Fruit fly (Drosophila melanogaster) whole organism, embryonic: ENCODE data around the gene cbt.
A peak's percentile ranks its signal among the peaks of the same experiment; 100 is the strongest.

Experiments used
- B-H1 ChIP-seq: fragments of 200-800 bp; sonication (Bioruptor generic); IDR thresholded peaks from 3 replicates; pipeline ENCODE4 v1.3.6; 2022; ENCODE audit warnings: missing biosample characterization, missing genetic modification characterization
- CG10209 ChIP-seq: fragments of 200-800 bp; sonication (Bioruptor generic); optimal IDR thresholded peaks from 3 replicates; lab custom pipeline; 2017; ENCODE audit warnings: missing biosample characterization, mild to moderate bottlenecking, missing genetic modification characterization, missing genetic modification reagents
- CG12769 ChIP-seq: fragments of 200-800 bp; sonication (Bioruptor generic); optimal IDR thresholded peaks from 2 replicates; lab custom pipeline; 2019; ENCODE audit warnings: missing biosample characterization, mild to moderate bottlenecking, missing genetic modification characterization, moderate library complexity
- CG13296 ChIP-seq: fragments of 200-800 bp; sonication (Bioruptor generic); optimal IDR thresholded peaks from 3 replicates; lab custom pipeline; 2018; ENCODE audit warnings: missing biosample characterization, mild to moderate bottlenecking, missing genetic modification characterization
- CG13894 ChIP-seq: fragments of 200-800 bp; sonication (Bioruptor generic); optimal IDR thresholded peaks from 3 replicates; lab custom pipeline; 2018; ENCODE audit warnings: missing biosample characterization, mild to moderate bottlenecking, missing genetic modification characterization, moderate library complexity
- CG1602 ChIP-seq: fragments of 200-800 bp; sonication (Bioruptor generic); optimal IDR thresholded peaks from 3 replicates; lab custom pipeline; 2016; ENCODE audit warnings: missing biosample characterization, missing genetic modification characterization
- CG17912 ChIP-seq: fragments of 200-800 bp; sonication (Bioruptor generic); optimal IDR thresholded peaks from 2 replicates; lab custom pipeline; 2018; ENCODE audit warnings: missing biosample characterization, mild to moderate bottlenecking, missing genetic modification characterization
- CG2199 ChIP-seq: fragments of 200-800 bp; sonication (Bioruptor generic); IDR thresholded peaks from 3 replicates; pipeline ENCODE4 v1.3.6; 2022; ENCODE audit warnings: missing biosample characterization, missing genetic modification characterization
- CG30020 ChIP-seq: fragments of 200-800 bp; optimal IDR thresholded peaks from 2 replicates; lab custom pipeline; 2019; ENCODE audit warnings: missing biosample characterization, mild to moderate bottlenecking, missing genetic modification characterization, moderate library complexity
- CG30403 ChIP-seq: fragments of 200-800 bp; sonication (Bioruptor generic); optimal IDR thresholded peaks from 3 replicates; lab custom pipeline; 2016; ENCODE audit warnings: missing biosample characterization, missing genetic modification characterization
- CG3281 ChIP-seq: fragments of 200-800 bp; sonication (Bioruptor generic); optimal IDR thresholded peaks from 3 replicates; lab custom pipeline; 2017; ENCODE audit warnings: missing biosample characterization, mild to moderate bottlenecking, missing genetic modification characterization
- CG33213 ChIP-seq: fragments of 200-800 bp; sonication (Bioruptor generic); optimal IDR thresholded peaks from 3 replicates; lab custom pipeline; 2016; ENCODE audit warnings: missing biosample characterization, missing genetic modification characterization
- CG34376 ChIP-seq: fragments of 200-800 bp; sonication (Bioruptor generic); optimal IDR thresholded peaks from 2 replicates; lab custom pipeline; 2018; ENCODE audit warnings: missing biosample characterization, mild to moderate bottlenecking, missing genetic modification characterization
- CG3838 ChIP-seq: fragments of 200-800 bp; sonication (Bioruptor generic); optimal IDR thresholded peaks from 3 replicates; lab custom pipeline; 2016; ENCODE audit warnings: missing biosample characterization, missing genetic modification characterization
- CG42726 ChIP-seq: fragments of 200-800 bp; sonication (Bioruptor generic); IDR thresholded peaks from 2 replicates; pipeline ENCODE4 v1.3.6; 2022; ENCODE audit warnings: missing biosample characterization, missing genetic modification characterization; ENCODE audit not compliant: partially characterized antibody
- CG5180 ChIP-seq: fragments of 200-800 bp; sonication (Bioruptor generic); optimal IDR thresholded peaks from 3 replicates; lab custom pipeline; 2017; ENCODE audit warnings: missing biosample characterization, missing genetic modification characterization, mild to moderate bottlenecking, moderate library complexity, missing genetic modification reagents
- CG5953 ChIP-seq: fragments of 200-800 bp; sonication (Bioruptor generic); IDR thresholded peaks from 2 replicates; pipeline ENCODE4 v1.3.6; 2022; ENCODE audit warnings: missing biosample characterization, missing genetic modification characterization
- CG6854 ChIP-seq: fragments of 200-800 bp; sonication (Bioruptor generic); optimal IDR thresholded peaks from 3 replicates; lab custom pipeline; 2017; ENCODE audit warnings: missing biosample characterization, mild to moderate bottlenecking, missing genetic modification characterization
- CG7745 ChIP-seq: fragments of 200-800 bp; sonication (Bioruptor generic); optimal IDR thresholded peaks from 2 replicates; lab custom pipeline; 2018; ENCODE audit warnings: missing biosample characterization, mild to moderate bottlenecking, missing genetic modification characterization, moderate library complexity
- CG7839 ChIP-seq: fragments of 200-800 bp; sonication (Bioruptor generic); optimal IDR thresholded peaks from 3 replicates; lab custom pipeline; 2018; ENCODE audit warnings: missing biosample characterization, mild to moderate bottlenecking, missing genetic modification characterization, moderate library complexity
- CG7963 ChIP-seq: fragments of 200-800 bp; sonication (Bioruptor generic); IDR thresholded peaks from 3 replicates; pipeline ENCODE4 v1.3.6; 2022; ENCODE audit warnings: missing biosample characterization, missing genetic modification characterization; ENCODE audit not compliant: partially characterized antibody
- CG8281 ChIP-seq: fragments of 200-800 bp; sonication (Bioruptor generic); optimal IDR thresholded peaks from 2 replicates; lab custom pipeline; 2018; ENCODE audit warnings: missing biosample characterization, mild to moderate bottlenecking, missing genetic modification characterization, moderate library complexity
- Dbx ChIP-seq: fragments of 200-800 bp; sonication (Bioruptor generic); IDR thresholded peaks from 3 replicates; pipeline ENCODE4 v1.3.6; 2022; ENCODE audit warnings: missing biosample characterization, missing genetic modification characterization
- E2f2 ChIP-seq: fragments of 200-800 bp; sonication (Bioruptor generic); IDR thresholded peaks from 2 replicates; pipeline ENCODE4 v1.3.6; 2022; ENCODE audit warnings: missing biosample characterization, missing genetic modification characterization
- Fer2 ChIP-seq: fragments of 200-800 bp; sonication (Bioruptor generic); optimal IDR thresholded peaks from 2 replicates; lab custom pipeline; 2018; ENCODE audit warnings: missing biosample characterization, mild to moderate bottlenecking, missing genetic modification characterization, moderate library complexity
- HLHmδ ChIP-seq: fragments of 200-800 bp; sonication (Bioruptor generic); optimal IDR thresholded peaks from 2 replicates; lab custom pipeline; 2018; ENCODE audit warnings: missing biosample characterization, mild to moderate bottlenecking, missing genetic modification characterization, moderate library complexity
- Hr78 ChIP-seq, 2 experiments: fragments of 200-800 bp in 1 of 2; fragments of >200 bp in 1 of 2; sonication (Bioruptor generic) in 1 of 2; optimal IDR thresholded peaks; 2 replicates each; lab custom pipeline; 2017 to 2019; ENCODE audit warnings: missing biosample characterization in 2 of 2, missing genetic modification characterization in 2 of 2, mild to moderate bottlenecking in 1 of 2, moderate library complexity in 1 of 2
- Nf-YA ChIP-seq: fragments of 200-800 bp; sonication (Bioruptor generic); IDR thresholded peaks from 2 replicates; pipeline ENCODE4 v1.3.6; 2022; ENCODE audit warnings: missing biosample characterization, missing genetic modification characterization
- aop ChIP-seq: fragments of 200-800 bp; sonication (Bioruptor generic); IDR thresholded peaks from 2 replicates; pipeline ENCODE4 v1.3.6; 2022; ENCODE audit warnings: missing biosample characterization, missing genetic modification characterization
- bcd ChIP-seq: fragments of 200-800 bp; sonication (Bioruptor generic); optimal IDR thresholded peaks from 2 replicates; lab custom pipeline; 2017; ENCODE audit warnings: missing biosample characterization, mild to moderate bottlenecking, missing genetic modification characterization
- chinmo ChIP-seq: fragments of 200-800 bp; sonication (Bioruptor generic); IDR thresholded peaks from 4 replicates; pipeline ENCODE4 v1.3.6; 2022; ENCODE audit warnings: missing biosample characterization, missing genetic modification characterization; ENCODE audit not compliant: partially characterized antibody
- dm ChIP-seq: fragments of 200-800 bp; sonication (Bioruptor generic); optimal IDR thresholded peaks from 3 replicates; lab custom pipeline; 2016; ENCODE audit warnings: missing biosample characterization, missing genetic modification characterization
- dysf ChIP-seq: fragments of 200-800 bp; sonication (Bioruptor generic); IDR thresholded peaks from 3 replicates; pipeline ENCODE4 v1.3.6; 2022; ENCODE audit warnings: missing biosample characterization, missing genetic modification characterization
- gcm ChIP-seq: fragments of 200-800 bp; sonication (Bioruptor generic); optimal IDR thresholded peaks from 2 replicates; lab custom pipeline; 2019; ENCODE audit warnings: missing biosample characterization, mild to moderate bottlenecking, missing genetic modification characterization, moderate library complexity
- gem ChIP-seq: fragments of 200-800 bp; sonication (Bioruptor generic); optimal IDR thresholded peaks from 2 replicates; lab custom pipeline; 2019; ENCODE audit warnings: missing biosample characterization, mild to moderate bottlenecking, missing genetic modification characterization, moderate library complexity
- grau ChIP-seq: fragments of 200-800 bp; optimal IDR thresholded peaks from 3 replicates; lab custom pipeline; 2019; ENCODE audit warnings: missing biosample characterization, mild to moderate bottlenecking, missing genetic modification characterization, moderate library complexity
- hbn ChIP-seq: fragments of 200-800 bp; sonication (Bioruptor generic); IDR thresholded peaks from 2 replicates; pipeline ENCODE4 v1.3.6; 2022; ENCODE audit warnings: missing biosample characterization, missing genetic modification characterization; ENCODE audit not compliant: partially characterized antibody
- kni ChIP-seq: fragments of 200-800 bp; sonication (Bioruptor generic); optimal IDR thresholded peaks from 3 replicates; lab custom pipeline; 2017; ENCODE audit warnings: mild to moderate bottlenecking, missing biosample characterization, missing genetic modification reagents, missing genetic modification characterization
- pan ChIP-seq, 4 experiments: fragments of >200 bp in 3 of 4; fragments of 200-800 bp in 1 of 4; sonication (Bioruptor generic) in 1 of 4; optimal IDR thresholded peaks in 3 of 4; IDR thresholded peaks in 1 of 4; 2 replicates each; pipeline versions ENCODE4 v1.3.6 to Lab custom; 2017 to 2022; ENCODE audit warnings: missing biosample characterization in 2 of 4, missing genetic modification characterization in 2 of 4, mixed read lengths in 1 of 4
- pb ChIP-seq: fragments of 200-800 bp; sonication (Bioruptor generic); optimal IDR thresholded peaks from 3 replicates; lab custom pipeline; 2016; ENCODE audit warnings: missing biosample characterization, missing genetic modification characterization
- pnt ChIP-seq: fragments of 200-800 bp; sonication (Bioruptor generic); optimal IDR thresholded peaks from 3 replicates; lab custom pipeline; 2016; ENCODE audit warnings: missing biosample characterization, missing genetic modification characterization
- sens-2 ChIP-seq: fragments of 200-800 bp; sonication (Bioruptor generic); IDR thresholded peaks from 2 replicates; pipeline ENCODE4 v1.3.6; 2022; ENCODE audit warnings: missing biosample characterization, missing genetic modification characterization
- sim ChIP-seq: fragments of 200-800 bp; sonication (Bioruptor generic); IDR thresholded peaks from 2 replicates; pipeline ENCODE4 v1.3.6; 2022; ENCODE audit warnings: missing biosample characterization, missing genetic modification characterization
- sna ChIP-seq: fragments of 200-800 bp; sonication (Bioruptor generic); IDR thresholded peaks from 2 replicates; pipeline ENCODE4 v1.3.6; 2022; ENCODE audit warnings: missing biosample characterization, missing genetic modification characterization; ENCODE audit not compliant: partially characterized antibody
- sr ChIP-seq: fragments of 200-800 bp; sonication (Bioruptor generic); IDR thresholded peaks from 3 replicates; pipeline ENCODE4 v1.3.6; 2022; ENCODE audit warnings: missing biosample characterization, missing genetic modification characterization
- sug ChIP-seq: fragments of 200-800 bp; optimal IDR thresholded peaks from 2 replicates; lab custom pipeline; 2019; ENCODE audit warnings: missing biosample characterization, mild to moderate bottlenecking, missing genetic modification characterization, moderate library complexity
- vfl ChIP-seq: fragments of 200-800 bp; sonication (Bioruptor generic); optimal IDR thresholded peaks from 2 replicates; lab custom pipeline; 2016; ENCODE audit warnings: missing biosample characterization, missing genetic modification characterization
- wor ChIP-seq: fragments of 200-800 bp; sonication (Bioruptor generic); IDR thresholded peaks from 2 replicates; pipeline ENCODE4 v1.3.6; 2022; ENCODE audit warnings: missing biosample characterization, missing genetic modification characterization
- z ChIP-seq: fragments of 200-800 bp; sonication (Bioruptor generic); IDR thresholded peaks from 3 replicates; pipeline ENCODE4 v1.3.6; 2022; ENCODE audit warnings: missing biosample characterization, missing genetic modification characterization

The cbt gene

DNA sequence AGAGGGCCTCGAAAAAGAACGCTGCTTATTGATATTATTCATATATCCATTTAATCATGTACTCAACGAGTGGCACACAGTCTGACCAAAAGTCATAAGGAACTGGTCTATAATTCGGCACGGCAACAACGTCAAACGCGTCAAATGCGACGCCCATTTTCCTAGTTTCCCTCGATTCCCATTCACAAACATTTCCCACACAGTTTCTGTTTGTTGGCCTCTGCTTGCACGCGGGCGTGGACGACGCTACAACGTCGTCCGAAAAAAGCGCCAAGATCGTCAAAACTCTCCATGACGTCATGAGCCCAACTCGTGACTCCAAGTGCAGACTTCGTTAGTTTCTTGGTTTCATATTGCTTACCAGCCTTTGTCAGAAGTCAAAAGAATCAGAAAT lies 3.0 kb upstream of the cbt start:
- TF ChIP-seq CG6854 (no peak), sens-2 (GFP tag; lab: Robert Waterston, UW) (no peak), gcm (GFP tag; lab: Kevin White, UChicago) (peak; percentile 29), sim (GFP tag; lab: Robert Waterston, UW) (0 out of 2 replicates have a peak, but pooled peaks have one; percentile 5), hbn (GFP tag; lab: Robert Waterston, UW) (no peak), kni (GFP tag; lab: Kevin White, UChicago) (peak; percentile 33), CG17912 (GFP tag; lab: Kevin White, UChicago) (peak; percentile 31), CG3281 (GFP tag; lab: Kevin White, UChicago) (no peak), CG8281 (tag; lab: Kevin White, UChicago) (no peak), CG33213 (GFP tag; lab: Kevin White, UChicago) (no peak), bcd (no peak), CG13296 (GFP tag; lab: Kevin White, UChicago) (peak; percentile 36), CG34376 (GFP tag; lab: Kevin White, UChicago) (peak; percentile 6), sna (no peak), CG12769 (tag; lab: Kevin White, UChicago) (peak; percentile 48), CG3838 (GFP tag; lab: Kevin White, UChicago) (no peak), dysf (peak; percentile 43; the same call in 1 of the 3 replicates), dm (GFP tag; lab: Kevin White, UChicago) (no peak), Fer2 (peak; percentile 11), CG13894 (peak; percentile 2), CG30403 (GFP tag; lab: Kevin White, UChicago) (no peak), pan (optimal IDR thresholded peaks at IDR 0.05; lab: Kevin White, UChicago) (no peak), pan (GFP tag; optimal IDR thresholded peaks at IDR 0.05 in 1 of 2, IDR thresholded peaks at IDR 0.05 in 1 of 2) (peak in 1 of 2 experiments; percentile 19), E2f2 (GFP tag; lab: Robert Waterston, UW) (peak; percentile 16; the same call in 1 of the 2 replicates), CG2199 (GFP tag; lab: Robert Waterston, UW) (0 out of 3 replicates have a peak, but pooled peaks have one; percentile 60), chinmo (GFP tag; lab: Robert Waterston, UW) (0 out of 4 replicates have a peak, but pooled peaks have one; percentile 33), vfl (GFP tag; lab: Kevin White, UChicago) (no peak), CG30020 (tag; lab: Kevin White, UChicago) (no peak), z (GFP tag; lab: Robert Waterston, UW) (no peak), gem (tag; lab: Kevin White, UChicago) (no peak), CG5953 (GFP tag; lab: Robert Waterston, UW) (no peak), sug (peak; percentile 39), sr (peak; percentile 80; the same call in 2 of the 3 replicates), CG42726 (GFP tag; lab: Robert Waterston, UW) (0 out of 2 replicates have a peak, but pooled peaks have one; percentile 22), HLHmδ (GFP tag; lab: Kevin White, UChicago) (no peak), Hr78 (GFP tag; optimal IDR thresholded peaks at IDR 0.05; lab: Kevin White, UChicago) (peak in 1 of 2 experiments; percentile 26)
- TF ChIP-seq, all 482 proteins: peak for 18

DNA sequence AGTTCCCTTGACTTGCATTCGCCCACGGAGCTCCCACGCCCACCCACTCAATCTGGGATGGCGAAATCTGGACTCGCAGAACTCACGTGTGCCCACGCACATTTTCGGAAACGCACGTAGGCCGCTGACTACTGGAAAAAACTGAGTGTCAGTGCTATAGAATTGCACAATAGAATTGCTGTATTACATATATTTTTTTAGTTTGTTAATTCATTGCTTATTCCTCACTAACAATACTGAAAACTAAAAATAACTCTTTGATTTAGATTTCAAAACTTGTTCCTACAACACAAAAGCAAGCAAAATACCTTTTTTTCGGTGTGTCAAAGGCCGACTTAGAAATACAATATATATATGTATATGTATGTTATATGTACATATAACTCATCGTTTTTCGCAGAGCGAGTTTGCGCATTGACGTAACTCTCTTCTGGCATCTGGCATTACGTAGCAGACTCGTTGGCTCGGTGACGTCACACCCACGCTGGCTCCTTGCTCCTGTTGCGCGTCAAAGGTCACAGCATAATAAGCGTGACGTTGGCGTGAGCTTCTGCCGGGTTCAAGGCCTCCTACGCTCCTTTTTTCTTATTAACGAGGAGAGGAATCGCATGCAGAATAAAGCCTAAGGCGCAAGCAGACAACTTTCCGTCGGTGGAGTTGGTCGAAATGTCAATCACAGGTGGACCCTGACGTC lies 2.4 kb upstream of the cbt start:
- TF ChIP-seq wor (GFP tag; lab: Robert Waterston, UW) (no peak), grau (tag; lab: Kevin White, UChicago) (peak; percentile 88), CG7839 (tag; lab: Kevin White, UChicago) (peak; percentile 88), Dbx (GFP tag; lab: Robert Waterston, UW) (no peak), CG1602 (GFP tag; lab: Kevin White, UChicago) (peak; percentile 34), pb (GFP tag; lab: Kevin White, UChicago) (peak; percentile 47), CG10209 (GFP tag; lab: Kevin White, UChicago) (peak; percentile 87), CG7745 (tag; lab: Kevin White, UChicago) (no peak), Nf-YA (no peak), B-H1 (no peak), CG5180 (GFP tag; lab: Kevin White, UChicago) (peak; percentile 48), aop (GFP tag; lab: Robert Waterston, UW) (no peak), CG7963 (no peak), pnt (peak; percentile 35)
